Fruit fly (Drosophila melanogaster): ENCODE measurements around the gene RpL30.

DNA sequence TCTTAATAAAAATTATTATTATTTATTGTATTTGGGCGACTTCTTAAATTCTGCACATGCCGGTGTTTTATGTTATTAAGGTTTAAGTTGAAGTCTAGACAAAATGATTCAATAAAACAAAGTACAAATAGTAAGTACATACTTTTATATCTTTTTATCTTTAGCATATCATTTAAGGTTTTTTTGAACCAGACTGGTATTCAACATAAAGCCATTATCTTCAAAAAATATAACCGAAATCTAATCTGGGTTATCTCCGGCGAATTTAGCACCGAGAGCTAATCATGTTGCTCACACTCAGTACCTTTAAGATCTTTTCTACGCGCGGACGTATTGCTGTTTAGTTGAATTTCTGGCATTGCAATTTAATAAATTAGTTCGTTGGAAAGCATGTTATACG is 12.0 kb downstream of the RpL30 start, which contains the start of gene CG31792:
- TF ChIP-seq CG16779 (tag; optimal IDR thresholded peaks at IDR 0.05) (no peak), CG34406 (GFP tag; optimal IDR thresholded peaks at IDR 0.05) (no peak), cyc (GFP tag; optimal IDR thresholded peaks at IDR 0.05) (no peak), CG11294 (GFP tag; IDR thresholded peaks at IDR 0.05) (no peak), CG8119 (GFP tag; IDR thresholded peaks at IDR 0.05) (no peak), fd59A (GFP tag; optimal IDR thresholded peaks at IDR 0.05) (no peak)
